Fruit fly (Drosophila melanogaster) whole organism: ENCODE data around the gene Prat2.

Experiments
- CG8478 ChIP-seq: fragments of >200 bp; optimal IDR thresholded peaks from 2 replicates; lab custom pipeline; 2018; ENCODE audit warnings: inconsistent platforms
- Dll ChIP-seq: fragments of >200 bp; optimal IDR thresholded peaks from 2 replicates; lab custom pipeline; 2017
- EcR ChIP-seq, 2 experiments: fragments of >200 bp; optimal IDR thresholded peaks; 2 replicates each; lab custom pipeline; 2017; ENCODE audit warnings: missing biosample characterization in 2 of 2, missing genetic modification characterization in 2 of 2, missing genetic modification reagents in 2 of 2
- pan ChIP-seq: fragments of >200 bp; optimal IDR thresholded peaks from 2 replicates; lab custom pipeline; 2017
- psq ChIP-seq: fragments of >200 bp; optimal IDR thresholded peaks from 2 replicates; lab custom pipeline; 2017
- usp ChIP-seq: fragments of >200 bp; optimal IDR thresholded peaks from 2 replicates; lab custom pipeline; 2017; ENCODE audit warnings: missing biosample characterization, missing genetic modification characterization, mixed read lengths

dm6 chr3L:6943948-6944319, 29.3 kb upstream of the Prat2 start:
- TF ChIP-seq psq (lab: Kevin White, UChicago) (no peak), CG8478 (lab: Kevin White, UChicago) (no peak), EcR (GFP tag; optimal IDR thresholded peaks at IDR 0.05; lab: Kevin White, UChicago) (no peak), usp (GFP tag; lab: Kevin White, UChicago) (no peak), Dll (no peak), pan (no peak)
